Worm (Caenorhabditis elegans): ENCODE measurements around the gene srlf-30.

The srlf-30 gene

ce11 chrIV:10861102-10861501 is 39.1 kb upstream of the srlf-30 start, which contains the start of gene rbm-22:
TSS of gene rbm-22 (plus strand) at chrIV:10861402.
- TF ChIP-seq nhr-102 (tag; optimal IDR thresholded peaks at IDR 0.05) (no peak), ctbp-1 (GFP tag; IDR thresholded peaks at IDR 0.05) (no peak), dmd-8 (GFP tag; IDR thresholded peaks at IDR 0.05) (no peak), ceh-62 (tag; optimal IDR thresholded peaks at IDR 0.05) (no peak), lsy-2 (tag; optimal IDR thresholded peaks at IDR 0.05) (no peak), ceh-20 (GFP tag; IDR thresholded peaks at IDR 0.05) (no peak), arid-1 (GFP tag; conservative IDR thresholded peaks at IDR 0.05) (no peak), lin-29 (GFP tag; IDR thresholded peaks at IDR 0.05) (no peak), nhr-6 (tag; optimal IDR thresholded peaks at IDR 0.05) (no peak), tra-1 (GFP tag; IDR thresholded peaks at IDR 0.05) (no peak), nhr-28 (tag; optimal IDR thresholded peaks at IDR 0.05) (no peak), lin-15B (tag; optimal IDR thresholded peaks at IDR 0.05) (no peak)

- TF ChIP-seq fkh-10 (GFP tag; optimal IDR thresholded peaks at IDR 0.05): no peak
- TF ChIP-seq Y105C5A.15 (GFP tag; IDR thresholded peaks at IDR 0.05): no peak
- no peak for TF ChIP-seq mxl-2 (GFP tag; conservative IDR thresholded peaks at IDR 0.05)
- TF ChIP-seq nhr-42 (GFP tag; IDR thresholded peaks at IDR 0.05): no peak
- no peak for TF ChIP-seq fos-1 (tag; optimal IDR thresholded peaks at IDR 0.05)
- TF ChIP-seq ceh-62 (tag; optimal IDR thresholded peaks at IDR 0.05): no peak
- TF ChIP-seq dmd-9 (GFP tag; IDR thresholded peaks at IDR 0.05): no peak
- no peak for TF ChIP-seq lin-1 (GFP tag; IDR thresholded peaks at IDR 0.05)
- no peak for TF ChIP-seq madf-5 (GFP tag; IDR thresholded peaks at IDR 0.05)
- TF ChIP-seq egl-43 (GFP tag; IDR thresholded peaks at IDR 0.05): no peak
- TF ChIP-seq nhr-41 (GFP tag; IDR thresholded peaks at IDR 0.05): no peak
- TF ChIP-seq daf-16 (GFP tag; optimal IDR thresholded peaks at IDR 0.05): no peak
- TF ChIP-seq daf-16 (tag; optimal IDR thresholded peaks at IDR 0.05): no peak
- no peak for TF ChIP-seq ceh-20 (GFP tag; IDR thresholded peaks at IDR 0.05)
Observed at ce11 chrIV:10864031-10864430, 36.2 kb upstream of the srlf-30 start, which contains the start of gene nish-1. TSS of gene nish-1 (plus strand) at chrIV:10864331.

ce11 chrIV:10867370-10868146 is 32.6 kb upstream of the srlf-30 start:
- TF ChIP-seq nhr-41 (GFP tag; IDR thresholded peaks at IDR 0.05) (no peak), spr-1 (tag; optimal IDR thresholded peaks at IDR 0.05) (no peak), ceh-28 (tag; optimal IDR thresholded peaks at IDR 0.05) (no peak), mxl-3 (GFP tag; optimal IDR thresholded peaks at IDR 0.05) (no peak), zip-2 (tag; optimal IDR thresholded peaks at IDR 0.05) (no peak), lsy-2 (tag; optimal IDR thresholded peaks at IDR 0.05) (no peak), dmd-9 (GFP tag; IDR thresholded peaks at IDR 0.05) (no peak), ceh-32 (tag; optimal IDR thresholded peaks at IDR 0.05; ENCODE audit: poor library complexity) (no peak), unc-62 (GFP tag; optimal IDR thresholded peaks at IDR 0.05 in 1 of 2) (peak in 1 of 2 experiments; percentile 89), unc-62 (tag; optimal IDR thresholded peaks at IDR 0.05) (no peak), daf-16 (GFP tag; optimal IDR thresholded peaks at IDR 0.05) (no peak), daf-16 (tag; optimal IDR thresholded peaks at IDR 0.05) (peak; percentile 71), nhr-42 (GFP tag; IDR thresholded peaks at IDR 0.05) (no peak), F37D6.2 (tag; optimal IDR thresholded peaks at IDR 0.05) (no peak), nhr-48 (tag; optimal IDR thresholded peaks at IDR 0.05) (no peak), daf-8 (GFP tag; IDR thresholded peaks at IDR 0.05) (no peak), egl-27 (tag; optimal IDR thresholded peaks at IDR 0.05) (no peak), F26F4.8 (GFP tag; conservative IDR thresholded peaks at IDR 0.05) (0 out of 2 replicates have a peak, but pooled peaks have one; percentile 9), snpc-1.2 (GFP tag; IDR thresholded peaks at IDR 0.05) (no peak), hmg-1.1 (GFP tag; IDR thresholded peaks at IDR 0.05) (no peak), lin-29 (GFP tag; IDR thresholded peaks at IDR 0.05) (no peak)

All from whole organism, L4 larva.